Fruit fly (Drosophila melanogaster) whole organism, embryonic: ENCODE data around the gene CG13033.

ENCODE experiments used
- Awh ChIP-seq: fragments of 200-800 bp; sonication (Bioruptor generic); IDR thresholded peaks from 2 replicates; pipeline ENCODE4, ENCODE4 v1.3.6; 2022; ENCODE audit warnings: missing biosample characterization, missing genetic modification characterization
- B-H1 ChIP-seq: fragments of 200-800 bp; sonication (Bioruptor generic); IDR thresholded peaks from 3 replicates; pipeline ENCODE4 v1.3.6; 2022; ENCODE audit warnings: missing biosample characterization, missing genetic modification characterization
- Bgb ChIP-seq: fragments of 200-800 bp; sonication (Bioruptor generic); IDR thresholded peaks from 2 replicates; pipeline ENCODE4 v1.3.6; 2022; ENCODE audit warnings: missing biosample characterization, missing genetic modification characterization; ENCODE audit not compliant: partially characterized antibody
- CG10147 ChIP-seq: fragments of 200-800 bp; sonication (Bioruptor generic); optimal IDR thresholded peaks from 2 replicates; lab custom pipeline; 2019; ENCODE audit warnings: missing biosample characterization, mild to moderate bottlenecking, missing genetic modification characterization, moderate library complexity
- CG13624 ChIP-seq: fragments of 200-800 bp; sonication (Bioruptor generic); optimal IDR thresholded peaks from 2 replicates; lab custom pipeline; 2016; ENCODE audit warnings: missing biosample characterization, missing genetic modification characterization
- CG14014 ChIP-seq: fragments of 200-800 bp; sonication (Bioruptor generic); IDR thresholded peaks from 2 replicates; pipeline ENCODE4 v1.3.6; 2022; ENCODE audit warnings: missing biosample characterization, missing genetic modification characterization
- CG15479 ChIP-seq: fragments of 200-800 bp; sonication (Bioruptor generic); optimal IDR thresholded peaks from 3 replicates; lab custom pipeline; 2019; ENCODE audit warnings: missing biosample characterization, mild to moderate bottlenecking, missing genetic modification characterization, moderate library complexity
- CG15601 ChIP-seq: fragments of 200-800 bp; sonication (Bioruptor generic); optimal IDR thresholded peaks from 3 replicates; lab custom pipeline; 2019; ENCODE audit warnings: missing biosample characterization, mild to moderate bottlenecking, missing genetic modification characterization, moderate library complexity
- CG17186 ChIP-seq: fragments of 200-800 bp; sonication (Bioruptor generic); optimal IDR thresholded peaks from 3 replicates; lab custom pipeline; 2017; ENCODE audit warnings: missing biosample characterization, missing genetic modification reagents, missing genetic modification characterization
- CG17385 ChIP-seq: fragments of 200-800 bp; sonication (Bioruptor generic); optimal IDR thresholded peaks from 3 replicates; lab custom pipeline; 2018; ENCODE audit warnings: missing biosample characterization, mild to moderate bottlenecking, missing genetic modification characterization
- CG18262 ChIP-seq: fragments of 200-800 bp; optimal IDR thresholded peaks from 3 replicates; lab custom pipeline; 2019; ENCODE audit warnings: missing biosample characterization, mild to moderate bottlenecking, missing genetic modification characterization, moderate library complexity
- CG2678 ChIP-seq: fragments of 200-800 bp; sonication (Bioruptor generic); optimal IDR thresholded peaks from 3 replicates; lab custom pipeline; 2019; ENCODE audit warnings: missing biosample characterization, mild to moderate bottlenecking, missing genetic modification characterization, moderate library complexity
- CG30020 ChIP-seq: fragments of 200-800 bp; optimal IDR thresholded peaks from 2 replicates; lab custom pipeline; 2019; ENCODE audit warnings: missing biosample characterization, mild to moderate bottlenecking, missing genetic modification characterization, moderate library complexity
- CG30403 ChIP-seq: fragments of 200-800 bp; sonication (Bioruptor generic); optimal IDR thresholded peaks from 3 replicates; lab custom pipeline; 2016; ENCODE audit warnings: missing biosample characterization, missing genetic modification characterization
- CG33557 ChIP-seq: fragments of 200-800 bp; sonication (Bioruptor generic); optimal IDR thresholded peaks from 2 replicates; lab custom pipeline; 2019; ENCODE audit warnings: missing biosample characterization, mild to moderate bottlenecking, missing genetic modification characterization, moderate library complexity
- CG7987 ChIP-seq: fragments of 200-800 bp; sonication (Bioruptor generic); optimal IDR thresholded peaks from 2 replicates; lab custom pipeline; 2018; ENCODE audit warnings: missing biosample characterization, mild to moderate bottlenecking, missing genetic modification characterization, moderate library complexity
- CG8290 ChIP-seq, 3 experiments: fragments of 200-800 bp; sonication (Bioruptor generic); optimal IDR thresholded peaks; 2 replicates each; lab custom pipeline; 2016 to 2019; ENCODE audit warnings: missing biosample characterization in 3 of 3, missing genetic modification characterization in 3 of 3, mild to moderate bottlenecking in 2 of 3, moderate library complexity in 1 of 3
- CG9215 ChIP-seq: fragments of 200-800 bp; sonication (Bioruptor generic); IDR thresholded peaks from 2 replicates; pipeline ENCODE4 v1.3.6; 2022; ENCODE audit warnings: missing biosample characterization, missing genetic modification characterization
- CG9437 ChIP-seq: fragments of 200-800 bp; sonication (Bioruptor generic); optimal IDR thresholded peaks from 2 replicates; lab custom pipeline; 2018; ENCODE audit warnings: missing biosample characterization, mild to moderate bottlenecking, missing genetic modification characterization
- CG9727 ChIP-seq: fragments of 200-800 bp; sonication (Bioruptor generic); optimal IDR thresholded peaks from 3 replicates; lab custom pipeline; 2017; ENCODE audit warnings: missing biosample characterization, mild to moderate bottlenecking, missing genetic modification characterization
- CHES-1-like ChIP-seq: fragments of 200-800 bp; sonication (Bioruptor generic); optimal IDR thresholded peaks from 2 replicates; lab custom pipeline; 2016; ENCODE audit warnings: missing biosample characterization, missing genetic modification characterization
- Dek ChIP-seq: fragments of 200-800 bp; sonication (Bioruptor generic); optimal IDR thresholded peaks from 3 replicates; lab custom pipeline; 2019; ENCODE audit warnings: missing biosample characterization, mild to moderate bottlenecking, missing genetic modification characterization, moderate library complexity
- Hand ChIP-seq: fragments of 200-800 bp; sonication (Bioruptor generic); optimal IDR thresholded peaks from 2 replicates; lab custom pipeline; 2017; ENCODE audit warnings: mild to moderate bottlenecking, missing biosample characterization, missing genetic modification reagents, missing genetic modification characterization
- HmgD ChIP-seq: fragments of 200-800 bp; sonication (Bioruptor generic); optimal IDR thresholded peaks from 3 replicates; lab custom pipeline; 2016; ENCODE audit warnings: missing biosample characterization, missing genetic modification characterization
- Lhr ChIP-seq: fragments of 200-800 bp; sonication (Bioruptor generic); optimal IDR thresholded peaks from 3 replicates; lab custom pipeline; 2017; ENCODE audit warnings: mild to moderate bottlenecking, missing biosample characterization, missing genetic modification reagents, missing genetic modification characterization
- Meics ChIP-seq: fragments of 200-800 bp; sonication (Bioruptor generic); optimal IDR thresholded peaks from 2 replicates; lab custom pipeline; 2017; ENCODE audit warnings: missing biosample characterization, mild to moderate bottlenecking, missing genetic modification characterization
- Nf-YC ChIP-seq: fragments of 200-800 bp; optimal IDR thresholded peaks from 3 replicates; lab custom pipeline; 2019; ENCODE audit warnings: missing biosample characterization, mild to moderate bottlenecking, missing genetic modification characterization, moderate library complexity
- NfI ChIP-seq: fragments of 200-800 bp; sonication (Bioruptor generic); optimal IDR thresholded peaks from 3 replicates; lab custom pipeline; 2018; ENCODE audit warnings: missing biosample characterization, mild to moderate bottlenecking, missing genetic modification characterization, moderate library complexity
- Scr ChIP-seq: fragments of 200-800 bp; sonication (Bioruptor generic); IDR thresholded peaks from 2 replicates; pipeline ENCODE4 v1.3.6; 2022; ENCODE audit warnings: missing biosample characterization, missing genetic modification characterization; ENCODE audit not compliant: partially characterized antibody
- Sox100B ChIP-seq: fragments of 200-800 bp; sonication (Bioruptor generic); optimal IDR thresholded peaks from 3 replicates; lab custom pipeline; 2018; ENCODE audit warnings: missing biosample characterization, mild to moderate bottlenecking, missing genetic modification characterization
- Sry-β ChIP-seq: fragments of 200-800 bp; sonication (Bioruptor generic); optimal IDR thresholded peaks from 2 replicates; lab custom pipeline; 2018; ENCODE audit warnings: missing biosample characterization, mild to moderate bottlenecking, missing genetic modification characterization, moderate library complexity
- Xbp1 ChIP-seq: fragments of 200-800 bp; sonication (Bioruptor generic); optimal IDR thresholded peaks from 3 replicates; lab custom pipeline; 2016; ENCODE audit warnings: missing biosample characterization, mild to moderate bottlenecking, missing genetic modification characterization
- ato ChIP-seq: fragments of 200-800 bp; sonication (Bioruptor generic); IDR thresholded peaks from 2 replicates; pipeline ENCODE4 v1.3.6; 2022; ENCODE audit warnings: missing biosample characterization, missing genetic modification characterization; ENCODE audit not compliant: partially characterized antibody
- bigmax ChIP-seq: fragments of 200-800 bp; sonication (Bioruptor generic); optimal IDR thresholded peaks from 2 replicates; lab custom pipeline; 2018; ENCODE audit warnings: missing biosample characterization, mild to moderate bottlenecking, missing genetic modification characterization
- chinmo ChIP-seq: fragments of 200-800 bp; sonication (Bioruptor generic); IDR thresholded peaks from 4 replicates; pipeline ENCODE4 v1.3.6; 2022; ENCODE audit warnings: missing biosample characterization, missing genetic modification characterization; ENCODE audit not compliant: partially characterized antibody
- esg ChIP-seq: fragments of 200-800 bp; sonication (Bioruptor generic); conservative IDR thresholded peaks from 2 replicates; pipeline ENCODE4 v1.3.6; 2022; ENCODE audit warnings: missing biosample characterization, missing genetic modification characterization
- ftz-f1 ChIP-seq: fragments of 200-800 bp; sonication (Bioruptor generic); optimal IDR thresholded peaks from 2 replicates; lab custom pipeline; 2016; ENCODE audit warnings: missing biosample characterization, missing genetic modification characterization
- inv ChIP-seq: fragments of 200-800 bp; sonication (Bioruptor generic); IDR thresholded peaks from 2 replicates; pipeline ENCODE4 v1.3.6; 2022; ENCODE audit warnings: missing biosample characterization, missing genetic modification characterization; ENCODE audit not compliant: partially characterized antibody
- lbe ChIP-seq: fragments of 200-800 bp; sonication (Bioruptor generic); optimal IDR thresholded peaks from 2 replicates; lab custom pipeline; 2016; ENCODE audit warnings: missing biosample characterization, mild to moderate bottlenecking, missing genetic modification characterization
- lilli ChIP-seq: fragments of 200-800 bp; sonication (Bioruptor generic); optimal IDR thresholded peaks from 3 replicates; lab custom pipeline; 2016; ENCODE audit warnings: missing biosample characterization, missing genetic modification characterization
- lov ChIP-seq, 2 experiments: fragments of 200-800 bp in 1 of 2; fragments of >200 bp in 1 of 2; sonication (Bioruptor generic) in 1 of 2; IDR thresholded peaks in 1 of 2; optimal IDR thresholded peaks in 1 of 2; 2 replicates in 1 of 2; 3 replicates in 1 of 2; pipeline versions ENCODE4 v1.3.6 to Lab custom; 2017 to 2022; ENCODE audit warnings: missing biosample characterization in 1 of 2, missing genetic modification characterization in 1 of 2
- nmo ChIP-seq: fragments of 200-800 bp; sonication (Bioruptor generic); optimal IDR thresholded peaks from 2 replicates; lab custom pipeline; 2018; ENCODE audit warnings: missing biosample characterization, mild to moderate bottlenecking, missing genetic modification characterization, moderate library complexity
- pho ChIP-seq: fragments of 200-800 bp; sonication (Bioruptor generic); optimal IDR thresholded peaks from 2 replicates; lab custom pipeline; 2016; ENCODE audit warnings: missing biosample characterization, missing genetic modification characterization
- sd ChIP-seq: fragments of 200-800 bp; sonication (Bioruptor generic); optimal IDR thresholded peaks from 3 replicates; lab custom pipeline; 2018; ENCODE audit warnings: missing biosample characterization, mild to moderate bottlenecking, missing genetic modification characterization, moderate library complexity
- sna ChIP-seq: fragments of 200-800 bp; sonication (Bioruptor generic); IDR thresholded peaks from 2 replicates; pipeline ENCODE4 v1.3.6; 2022; ENCODE audit warnings: missing biosample characterization, missing genetic modification characterization; ENCODE audit not compliant: partially characterized antibody
- unc-4 ChIP-seq: fragments of 200-800 bp; sonication (Bioruptor generic); IDR thresholded peaks from 2 replicates; pipeline ENCODE4 v1.3.6; 2022; ENCODE audit warnings: missing biosample characterization, missing genetic modification characterization; ENCODE audit not compliant: partially characterized antibody

Gene CG13033

dm6 chr3L:16584074-16584578 lies 38.7 kb upstream of the CG13033 start, which contains the start of gene UQCR-C2 (continued):
- TF ChIP-seq CG8290 (GFP tag; optimal IDR thresholded peaks at IDR 0.05; lab: Kevin White, UChicago): peak; percentile 44
- TF ChIP-seq CG8290 (tag; optimal IDR thresholded peaks at IDR 0.05; lab: Kevin White, UChicago): peak in 1 of 2 experiments; percentile 61
- TF ChIP-seq CG30403 (GFP tag; lab: Kevin White, UChicago): peak; percentile 8
- peak; percentile 39 for TF ChIP-seq Bgb (GFP tag; lab: Robert Waterston, UW)
- no peak for TF ChIP-seq CG7987
- TF ChIP-seq esg (GFP tag; lab: Robert Waterston, UW): no peak
- TF ChIP-seq CG9437 (GFP tag; lab: Kevin White, UChicago): peak; percentile 84
- TF ChIP-seq ato (GFP tag; lab: Robert Waterston, UW): no peak
- TF ChIP-seq Xbp1 (GFP tag; lab: Kevin White, UChicago): peak; percentile 2
- no peak for TF ChIP-seq lov (optimal IDR thresholded peaks at IDR 0.05; lab: Kevin White, UChicago)
- no peak for TF ChIP-seq lov (GFP tag; IDR thresholded peaks at IDR 0.05; lab: Robert Waterston, UW)
- TF ChIP-seq Lhr (GFP tag; lab: Kevin White, UChicago): peak; percentile 51
- TF ChIP-seq CG9727 (GFP tag; lab: Kevin White, UChicago): peak; percentile 20
- no peak for TF ChIP-seq lbe (GFP tag; lab: Kevin White, UChicago)
- peak; percentile 42 for TF ChIP-seq nmo (GFP tag; lab: Kevin White, UChicago)
- no peak for TF ChIP-seq CG17385 (GFP tag; lab: Kevin White, UChicago)
- TF ChIP-seq Sox100B (GFP tag; lab: Kevin White, UChicago): no peak
- TF ChIP-seq Nf-YC (tag; lab: Kevin White, UChicago): peak; percentile 29
- 0 out of 4 replicates have a peak, but pooled peaks have one; percentile 28 for TF ChIP-seq chinmo (GFP tag; lab: Robert Waterston, UW)
- TF ChIP-seq pho: no peak
- peak; percentile 38; the same call in 1 of the 2 replicates for TF ChIP-seq unc-4
- TF ChIP-seq CG33557 (GFP tag; lab: Kevin White, UChicago): peak; percentile 29
- peak; percentile 8 for TF ChIP-seq NfI (GFP tag; lab: Kevin White, UChicago)
- no peak for TF ChIP-seq B-H1 (GFP tag; lab: Robert Waterston, UW)
- TF ChIP-seq CG15601 (tag; lab: Kevin White, UChicago): peak; percentile 14
- TF ChIP-seq CG15479 (GFP tag; lab: Kevin White, UChicago): no peak
- TF ChIP-seq CG10147 (GFP tag; lab: Kevin White, UChicago): peak; percentile 19
- peak; percentile 19; the same call in 1 of the 2 replicates for TF ChIP-seq CG14014 (GFP tag; lab: Robert Waterston, UW)
- TF ChIP-seq HmgD (GFP tag; lab: Kevin White, UChicago): peak; percentile 14
- TF ChIP-seq Sry-β: peak; percentile 34
- TF ChIP-seq CG2678 (tag; lab: Kevin White, UChicago): peak; percentile 17
- TF ChIP-seq ftz-f1 (GFP tag; lab: Kevin White, UChicago): peak; percentile 18
- TF ChIP-seq CG17186 (GFP tag; lab: Kevin White, UChicago): peak; percentile 77
- peak; percentile 3 for TF ChIP-seq Hand (GFP tag; lab: Kevin White, UChicago)
- TF ChIP-seq, all 482 proteins: peak for 114

DNA sequence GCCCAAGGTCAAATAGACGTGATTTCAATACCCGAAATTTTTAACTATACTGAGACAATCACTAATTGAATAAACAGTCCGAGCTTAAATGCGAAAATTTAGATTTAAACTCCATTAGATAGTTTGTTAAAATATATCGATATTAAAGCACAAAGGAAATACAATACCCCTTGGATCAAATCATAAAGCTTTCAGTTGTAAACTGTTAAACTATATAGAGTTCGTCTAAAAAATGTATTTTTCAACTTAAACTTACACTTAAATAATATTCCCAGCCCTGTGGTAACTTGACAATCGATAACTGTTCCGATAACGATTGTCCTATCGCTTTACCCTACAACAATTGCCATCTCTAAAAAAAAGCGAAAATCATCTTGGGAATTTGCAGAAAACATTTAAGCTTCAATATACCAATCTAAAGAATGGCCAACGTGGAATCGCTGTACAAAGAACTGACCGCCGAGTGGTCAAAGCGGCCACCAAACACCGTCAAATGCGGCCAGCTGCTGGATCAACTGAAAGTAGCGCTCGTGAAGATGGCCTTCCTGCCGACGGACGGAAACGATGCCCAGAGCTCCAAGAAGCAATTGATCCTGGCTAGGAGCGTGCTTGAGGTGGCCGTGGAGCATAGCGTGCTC lies 37.4 kb upstream of the CG13033 start, which contains the start of gene Rpn12:
Gene Rpn12, plus strand, starts transcription at position 351 of the 638 bp plus-strand sequence.
- TF ChIP-seq Awh: no peak
- peak; percentile 36 for TF ChIP-seq CHES-1-like (GFP tag; lab: Kevin White, UChicago)
- TF ChIP-seq CG14014 (GFP tag; lab: Robert Waterston, UW): no peak; the same call in 1 of the 2 replicates
- TF ChIP-seq Dek (tag; lab: Kevin White, UChicago): peak; percentile 7
- TF ChIP-seq lilli (GFP tag; lab: Kevin White, UChicago): peak; percentile 58
- TF ChIP-seq CG13624 (GFP tag; lab: Kevin White, UChicago): peak; percentile 43
- TF ChIP-seq Scr (GFP tag; lab: Robert Waterston, UW): peak; percentile 85
- peak; percentile 7 for TF ChIP-seq sd (tag; lab: Kevin White, UChicago)
- TF ChIP-seq bigmax (GFP tag; lab: Kevin White, UChicago): no peak
- TF ChIP-seq inv: peak; percentile 51
- peak; percentile 37 for TF ChIP-seq CG30020
- peak; percentile 86 for TF ChIP-seq sna (GFP tag; lab: Robert Waterston, UW)
- TF ChIP-seq CG18262 (tag; lab: Kevin White, UChicago): peak; percentile 43
- no peak for TF ChIP-seq CG9215
- TF ChIP-seq Meics (GFP tag; lab: Kevin White, UChicago): peak; percentile 26
